Worm (Caenorhabditis elegans): Measurements from ENCODE around the gene F42H10.2.

The F42H10.2 gene

ce11 chrIII:8529772-8530171, 39.4 kb downstream of the F42H10.2 start, which contains the start of gene ZC21.10:
Gene ZC21.10 (plus strand): TSS chrIII:8530072.
- no peak for TF ChIP-seq ztf-4 (tag; optimal IDR thresholded peaks at IDR 0.05)
- no peak for TF ChIP-seq nhr-10 (tag; optimal IDR thresholded peaks at IDR 0.05)
- TF ChIP-seq unc-62 (GFP tag; optimal IDR thresholded peaks at IDR 0.05), result no peak
- TF ChIP-seq ztf-1 (GFP tag; conservative IDR thresholded peaks at IDR 0.05), result no peak
- TF ChIP-seq snpc-4 (tag; optimal IDR thresholded peaks at IDR 0.05), result no peak
- no peak for TF ChIP-seq gmeb-1 (tag; optimal IDR thresholded peaks at IDR 0.05)
- TF ChIP-seq nhr-23 (tag; optimal IDR thresholded peaks at IDR 0.05), result no peak

- TF ChIP-seq snpc-4 (tag; optimal IDR thresholded peaks at IDR 0.05) (no peak), C34F6.9 (tag; optimal IDR thresholded peaks at IDR 0.05) (peak; percentile 16), skn-1 (tag; optimal IDR thresholded peaks at IDR 0.05) (no peak), ztf-4 (tag; optimal IDR thresholded peaks at IDR 0.05) (no peak), R02D3.7 (tag; optimal IDR thresholded peaks at IDR 0.05) (no peak), sem-4 (tag; optimal IDR thresholded peaks at IDR 0.05) (no peak), nhr-6 (tag; optimal IDR thresholded peaks at IDR 0.05) (no peak)
Observed at ce11 chrIII:8533900-8534299, 43.5 kb downstream of the F42H10.2 start.

ce11 chrIII:8534647-8535181, 44.3 kb downstream of the F42H10.2 start, which contains the start of gene trp-1:
Gene trp-1 (plus strand): TSS chrIII:8535131.
- TF ChIP-seq alr-1 (tag; optimal IDR thresholded peaks at IDR 0.05) (no peak), nhr-77 (tag; optimal IDR thresholded peaks at IDR 0.05) (no peak), elt-3 (tag; optimal IDR thresholded peaks at IDR 0.05) (no peak), lin-39 (tag; optimal IDR thresholded peaks at IDR 0.05) (no peak), sma-9 (GFP tag; optimal IDR thresholded peaks at IDR 0.05) (no peak), sma-9 (tag; optimal IDR thresholded peaks at IDR 0.05) (no peak), elt-1 (tag; optimal IDR thresholded peaks at IDR 0.05) (no peak), blmp-1 (tag; optimal IDR thresholded peaks at IDR 0.05; ENCODE audit: insufficient read depth) (no peak), ceh-16 (tag; optimal IDR thresholded peaks at IDR 0.05) (no peak), ztf-11 (tag; optimal IDR thresholded peaks at IDR 0.05) (no peak)

- no peak for TF ChIP-seq ztf-4 (tag; optimal IDR thresholded peaks at IDR 0.05)
- TF ChIP-seq nhr-129 (tag; optimal IDR thresholded peaks at IDR 0.05), result no peak
- no peak for TF ChIP-seq nhr-237 (tag; optimal IDR thresholded peaks at IDR 0.05)
- no peak for TF ChIP-seq lsy-2 (tag; optimal IDR thresholded peaks at IDR 0.05)
- no peak for TF ChIP-seq ceh-82 (tag; optimal IDR thresholded peaks at IDR 0.05)
- no peak for TF ChIP-seq elt-1 (tag; optimal IDR thresholded peaks at IDR 0.05)
- no peak for TF ChIP-seq ztf-11 (tag; optimal IDR thresholded peaks at IDR 0.05)
- TF ChIP-seq snpc-4 (tag; optimal IDR thresholded peaks at IDR 0.05), result no peak
- TF ChIP-seq dmd-4 (tag; optimal IDR thresholded peaks at IDR 0.05), result no peak
- TF ChIP-seq ZK546.5 (tag; optimal IDR thresholded peaks at IDR 0.05), result no peak
- no peak for TF ChIP-seq mbf-1 (tag; optimal IDR thresholded peaks at IDR 0.05)
Observed at ce11 chrIII:8535445-8535844, 45.0 kb downstream of the F42H10.2 start.

All from whole organism, L2 larva.